Fruit fly (Drosophila melanogaster) whole organism, embryonic: ENCODE results near the gene cue.
A peak's percentile ranks its signal among the peaks of the same experiment; 100 is the strongest.

Experiments
- Antp ChIP-seq: fragments of 200-800 bp; sonication (Bioruptor generic); optimal IDR thresholded peaks from 3 replicates; lab custom pipeline; 2016; ENCODE audit warnings: missing biosample characterization, missing genetic modification characterization
- Atf3 ChIP-seq: fragments of 200-800 bp; sonication (Bioruptor generic); optimal IDR thresholded peaks from 3 replicates; lab custom pipeline; 2016; ENCODE audit warnings: missing biosample characterization, missing genetic modification characterization
- CG10274 ChIP-seq: fragments of 200-800 bp; sonication (Bioruptor generic); optimal IDR thresholded peaks from 3 replicates; lab custom pipeline; 2017; ENCODE audit warnings: missing biosample characterization, mild to moderate bottlenecking, missing genetic modification characterization
- CG13123 ChIP-seq: fragments of 200-800 bp; sonication (Bioruptor generic); optimal IDR thresholded peaks from 2 replicates; lab custom pipeline; 2016; ENCODE audit warnings: missing biosample characterization, missing genetic modification characterization
- CG13894 ChIP-seq: fragments of 200-800 bp; sonication (Bioruptor generic); optimal IDR thresholded peaks from 3 replicates; lab custom pipeline; 2018; ENCODE audit warnings: missing biosample characterization, mild to moderate bottlenecking, missing genetic modification characterization, moderate library complexity
- CG14441 ChIP-seq: fragments of 200-800 bp; sonication (Bioruptor generic); IDR thresholded peaks from 2 replicates; pipeline ENCODE4 v1.3.6; 2022; ENCODE audit warnings: missing biosample characterization, missing genetic modification characterization
- CG1602 ChIP-seq: fragments of 200-800 bp; sonication (Bioruptor generic); optimal IDR thresholded peaks from 3 replicates; lab custom pipeline; 2016; ENCODE audit warnings: missing biosample characterization, missing genetic modification characterization
- CG16779 ChIP-seq: fragments of 200-800 bp; sonication (Bioruptor generic); IDR thresholded peaks from 2 replicates; pipeline ENCODE4 v1.3.6; 2022; ENCODE audit warnings: missing biosample characterization, missing genetic modification characterization
- CG18262 ChIP-seq: fragments of 200-800 bp; optimal IDR thresholded peaks from 3 replicates; lab custom pipeline; 2019; ENCODE audit warnings: missing biosample characterization, mild to moderate bottlenecking, missing genetic modification characterization, moderate library complexity
- CG18476 ChIP-seq: fragments of 200-800 bp; sonication (Bioruptor generic); optimal IDR thresholded peaks from 2 replicates; lab custom pipeline; 2016; ENCODE audit warnings: missing biosample characterization, mild to moderate bottlenecking, missing genetic modification characterization
- CG2889 ChIP-seq: fragments of 200-800 bp; sonication (Bioruptor generic); IDR thresholded peaks from 3 replicates; pipeline ENCODE4 v1.3.6; 2022; ENCODE audit warnings: missing biosample characterization, missing genetic modification characterization
- CG3065 ChIP-seq: fragments of 200-800 bp; sonication (Bioruptor generic); optimal IDR thresholded peaks from 2 replicates; lab custom pipeline; 2016; ENCODE audit warnings: missing biosample characterization, missing genetic modification characterization
- CG3838 ChIP-seq: fragments of 200-800 bp; sonication (Bioruptor generic); optimal IDR thresholded peaks from 3 replicates; lab custom pipeline; 2016; ENCODE audit warnings: missing biosample characterization, missing genetic modification characterization
- CG7372 ChIP-seq: fragments of 200-800 bp; sonication (Bioruptor generic); IDR thresholded peaks from 2 replicates; pipeline ENCODE4 v1.3.6; 2022; ENCODE audit warnings: missing biosample characterization, missing genetic modification characterization
- CG8388 ChIP-seq: fragments of 200-800 bp; sonication (Bioruptor generic); optimal IDR thresholded peaks from 2 replicates; lab custom pipeline; 2019; ENCODE audit warnings: missing biosample characterization, mild to moderate bottlenecking, missing genetic modification characterization, moderate library complexity
- CG9609 ChIP-seq: fragments of 200-800 bp; sonication (Bioruptor generic); optimal IDR thresholded peaks from 3 replicates; lab custom pipeline; 2016; ENCODE audit warnings: missing biosample characterization, missing genetic modification characterization
- CG9876 ChIP-seq: fragments of 200-800 bp; sonication (Bioruptor generic); optimal IDR thresholded peaks from 2 replicates; lab custom pipeline; 2016; ENCODE audit warnings: missing biosample characterization, missing genetic modification characterization
- CTCF ChIP-seq: fragments of 200-800 bp; sonication (Bioruptor generic); optimal IDR thresholded peaks from 2 replicates; lab custom pipeline; 2017; ENCODE audit warnings: missing biosample characterization, mild to moderate bottlenecking, missing genetic modification characterization, moderate library complexity
- D19B ChIP-seq: fragments of 200-800 bp; sonication (Bioruptor generic); optimal IDR thresholded peaks from 2 replicates; lab custom pipeline; 2017; ENCODE audit warnings: missing biosample characterization, mild to moderate bottlenecking, missing genetic modification characterization
- Hr78 ChIP-seq, 2 experiments: fragments of 200-800 bp in 1 of 2; fragments of >200 bp in 1 of 2; sonication (Bioruptor generic) in 1 of 2; optimal IDR thresholded peaks; 2 replicates each; lab custom pipeline; 2017 to 2019; ENCODE audit warnings: missing biosample characterization in 2 of 2, missing genetic modification characterization in 2 of 2, mild to moderate bottlenecking in 1 of 2, moderate library complexity in 1 of 2
- MESR4 ChIP-seq: fragments of 200-800 bp; sonication (Bioruptor generic); optimal IDR thresholded peaks from 2 replicates; lab custom pipeline; 2018; ENCODE audit warnings: missing biosample characterization, mild to moderate bottlenecking, missing genetic modification characterization, moderate library complexity
- Mad ChIP-seq: fragments of 200-800 bp; sonication (Bioruptor generic); optimal IDR thresholded peaks from 2 replicates; lab custom pipeline; 2016; ENCODE audit warnings: missing biosample characterization, missing genetic modification characterization
- NFAT ChIP-seq: fragments of 200-800 bp; sonication (Bioruptor generic); IDR thresholded peaks from 2 replicates; pipeline ENCODE4 v1.3.6; 2022; ENCODE audit warnings: missing biosample characterization, missing genetic modification characterization
- Neu2 ChIP-seq: fragments of 200-800 bp; sonication (Bioruptor generic); optimal IDR thresholded peaks from 3 replicates; lab custom pipeline; 2016; ENCODE audit warnings: missing biosample characterization, missing genetic modification characterization, borderline replicate concordance
- Trl ChIP-seq, 3 experiments: fragments of >200 bp in 2 of 3; fragments of 200-800 bp in 1 of 3; sonication (Bioruptor generic) in 1 of 3; optimal IDR thresholded peaks; 2 replicates in 1 of 3; 3 replicates in 2 of 3; lab custom pipeline; 2016 to 2017; ENCODE audit warnings: missing biosample characterization in 1 of 3, missing genetic modification characterization in 1 of 3
- Vsx1 ChIP-seq: fragments of 200-800 bp; sonication (Bioruptor generic); optimal IDR thresholded peaks from 2 replicates; lab custom pipeline; 2017; ENCODE audit warnings: missing biosample characterization, mild to moderate bottlenecking, missing genetic modification characterization, missing genetic modification reagents
- ab ChIP-seq: fragments of 200-800 bp; sonication (Bioruptor generic); optimal IDR thresholded peaks from 2 replicates; lab custom pipeline; 2016; ENCODE audit warnings: missing biosample characterization, missing genetic modification characterization
- crol ChIP-seq: fragments of 200-800 bp; sonication (Bioruptor generic); IDR thresholded peaks from 2 replicates; pipeline ENCODE4 v1.3.6; 2022; ENCODE audit warnings: missing biosample characterization, missing genetic modification characterization
- crp ChIP-seq, 2 experiments: fragments of 200-800 bp; sonication (Bioruptor generic); optimal IDR thresholded peaks; 2 replicates in 1 of 2; 3 replicates in 1 of 2; lab custom pipeline; 2017; ENCODE audit warnings: missing biosample characterization in 2 of 2, missing genetic modification characterization in 2 of 2, mild to moderate bottlenecking in 1 of 2, moderate library complexity in 1 of 2
- disco-r ChIP-seq: fragments of 200-800 bp; sonication (Bioruptor generic); optimal IDR thresholded peaks from 2 replicates; lab custom pipeline; 2016; ENCODE audit warnings: missing biosample characterization, missing genetic modification characterization
- dmrt99B ChIP-seq: fragments of 200-800 bp; sonication (Bioruptor generic); optimal IDR thresholded peaks from 2 replicates; lab custom pipeline; 2018; ENCODE audit warnings: missing biosample characterization, mild to moderate bottlenecking, missing genetic modification characterization, moderate library complexity
- ems ChIP-seq: fragments of 200-800 bp; sonication (Bioruptor generic); optimal IDR thresholded peaks from 3 replicates; lab custom pipeline; 2016; ENCODE audit warnings: missing biosample characterization, missing genetic modification characterization
- fd64A ChIP-seq: fragments of 200-800 bp; sonication (Bioruptor generic); optimal IDR thresholded peaks from 3 replicates; lab custom pipeline; 2018; ENCODE audit warnings: missing biosample characterization, mild to moderate bottlenecking, missing genetic modification characterization
- fru ChIP-seq: fragments of >200 bp; optimal IDR thresholded peaks from 2 replicates; lab custom pipeline; 2017
- grau ChIP-seq: fragments of 200-800 bp; optimal IDR thresholded peaks from 3 replicates; lab custom pipeline; 2019; ENCODE audit warnings: missing biosample characterization, mild to moderate bottlenecking, missing genetic modification characterization, moderate library complexity
- ham ChIP-seq: fragments of 200-800 bp; sonication (Bioruptor generic); IDR thresholded peaks from 2 replicates; pipeline ENCODE4 v1.3.6; 2022; ENCODE audit warnings: missing biosample characterization, missing genetic modification characterization
- hb ChIP-seq: fragments of 200-800 bp; sonication (Bioruptor generic); IDR thresholded peaks from 3 replicates; pipeline ENCODE4 v1.3.6; 2022; ENCODE audit warnings: missing biosample characterization, missing genetic modification characterization; ENCODE audit not compliant: partially characterized antibody
- knrl ChIP-seq: fragments of 200-800 bp; sonication (Bioruptor generic); IDR thresholded peaks from 3 replicates; pipeline ENCODE4 v1.3.6; 2022; ENCODE audit warnings: missing biosample characterization, missing genetic modification characterization; ENCODE audit not compliant: partially characterized antibody
- lbe ChIP-seq: fragments of 200-800 bp; sonication (Bioruptor generic); optimal IDR thresholded peaks from 2 replicates; lab custom pipeline; 2016; ENCODE audit warnings: missing biosample characterization, mild to moderate bottlenecking, missing genetic modification characterization
- lilli ChIP-seq: fragments of 200-800 bp; sonication (Bioruptor generic); optimal IDR thresholded peaks from 3 replicates; lab custom pipeline; 2016; ENCODE audit warnings: missing biosample characterization, missing genetic modification characterization
- lola ChIP-seq, 3 experiments: fragments of >200 bp in 2 of 3; fragments of 200-800 bp in 1 of 3; sonication (Bioruptor generic) in 1 of 3; optimal IDR thresholded peaks; 2 replicates each; lab custom pipeline; 2017 to 2019; ENCODE audit warnings: missing biosample characterization in 3 of 3, missing genetic modification characterization in 3 of 3, mild to moderate bottlenecking in 1 of 3, moderate library complexity in 1 of 3
- nau ChIP-seq: fragments of 200-800 bp; sonication (Bioruptor generic); optimal IDR thresholded peaks from 3 replicates; lab custom pipeline; 2017; ENCODE audit warnings: missing biosample characterization, mild to moderate bottlenecking, missing genetic modification characterization, missing genetic modification reagents
- pfk ChIP-seq: fragments of 200-800 bp; sonication (Bioruptor generic); optimal IDR thresholded peaks from 2 replicates; lab custom pipeline; 2018; ENCODE audit warnings: missing biosample characterization, mild to moderate bottlenecking, missing genetic modification characterization, moderate library complexity
- run ChIP-seq: fragments of 200-800 bp; sonication (Bioruptor generic); optimal IDR thresholded peaks from 3 replicates; lab custom pipeline; 2018; ENCODE audit warnings: missing biosample characterization, mild to moderate bottlenecking, missing genetic modification characterization
- salm ChIP-seq: fragments of 200-800 bp; sonication (Bioruptor generic); optimal IDR thresholded peaks from 2 replicates; lab custom pipeline; 2018; ENCODE audit warnings: missing biosample characterization, mild to moderate bottlenecking, missing genetic modification characterization
- stc ChIP-seq: fragments of 200-800 bp; sonication (Bioruptor generic); IDR thresholded peaks from 2 replicates; pipeline ENCODE4 v1.3.6; 2022; ENCODE audit warnings: missing biosample characterization, missing genetic modification characterization
- stwl ChIP-seq: fragments of 200-800 bp; sonication (Bioruptor generic); optimal IDR thresholded peaks from 3 replicates; lab custom pipeline; 2018; ENCODE audit warnings: missing biosample characterization, mild to moderate bottlenecking, missing genetic modification characterization, moderate library complexity
- wor ChIP-seq: fragments of 200-800 bp; sonication (Bioruptor generic); IDR thresholded peaks from 2 replicates; pipeline ENCODE4 v1.3.6; 2022; ENCODE audit warnings: missing biosample characterization, missing genetic modification characterization

The cue gene

DNA sequence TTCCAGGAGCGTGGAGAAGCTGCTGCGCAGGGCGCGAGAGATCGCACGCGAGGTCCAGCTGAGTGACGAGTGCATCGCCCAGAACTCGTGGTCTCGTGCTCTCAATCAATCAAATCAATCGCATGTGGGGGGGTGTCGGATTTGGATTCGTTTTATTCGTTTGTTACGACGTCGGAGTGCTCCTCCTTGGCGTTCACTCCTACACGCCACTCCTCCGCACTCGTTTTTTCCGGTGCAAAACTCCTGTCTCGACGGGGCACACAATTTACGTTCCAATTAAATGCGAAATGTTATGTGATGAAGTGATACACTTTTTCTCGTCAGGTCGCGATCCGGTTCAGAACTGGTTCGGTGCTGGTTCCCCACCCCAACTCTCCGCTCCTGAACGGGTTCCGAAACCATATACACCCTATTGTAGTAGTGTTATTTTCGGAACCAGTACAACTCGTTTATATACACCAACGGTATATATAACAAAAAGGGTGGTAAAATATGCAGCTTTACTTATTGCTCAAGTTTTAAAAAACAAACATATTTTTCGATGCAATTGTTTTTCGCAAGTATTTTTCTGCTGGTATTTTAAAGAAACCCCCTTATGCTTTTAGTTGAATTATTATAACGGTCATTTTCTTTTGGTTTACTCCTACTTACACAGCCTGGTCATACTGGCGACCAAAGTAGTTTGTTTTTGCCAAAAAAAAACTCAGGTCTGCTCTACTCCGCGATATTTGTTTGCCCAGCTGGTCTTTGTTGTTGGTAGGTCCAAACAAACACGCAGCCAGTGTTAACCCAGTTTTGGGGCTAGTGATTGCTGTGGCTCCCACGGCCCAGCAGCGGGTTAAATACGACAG lies 19.6 kb upstream of the cue start, which contains the start of the genes CG12091 and pns (continued):
- TF ChIP-seq Mad (peak; percentile 45), CG13894 (tag; lab: Kevin White, UChicago) (no peak), CG3065 (peak; percentile 35), stwl (tag; lab: Kevin White, UChicago) (peak; percentile 67), CG16779 (no peak), Hr78 (GFP tag; optimal IDR thresholded peaks at IDR 0.05; lab: Kevin White, UChicago) (peak in 1 of 2 experiments; percentile 61), CG9609 (GFP tag; lab: Kevin White, UChicago) (peak; percentile 65), lilli (GFP tag; lab: Kevin White, UChicago) (peak; percentile 77), Vsx1 (GFP tag; lab: Kevin White, UChicago) (no peak), run (peak; percentile 62), Atf3 (GFP tag; lab: Kevin White, UChicago) (peak; percentile 41), CG3838 (GFP tag; lab: Kevin White, UChicago) (peak; percentile 48), Trl (optimal IDR thresholded peaks at IDR 0.05; lab: Kevin White, UChicago) (no peak), Trl (GFP tag; optimal IDR thresholded peaks at IDR 0.05; lab: Kevin White, UChicago) (peak; percentile 51), salm (tag; lab: Kevin White, UChicago) (peak; percentile 27), CG7372 (GFP tag; lab: Robert Waterston, UW) (peak; percentile 60; the same call in 1 of the 2 replicates), lola (GFP tag; optimal IDR thresholded peaks at IDR 0.05; lab: Kevin White, UChicago) (peak in 1 of 3 experiments; percentile 60), CG13123 (GFP tag; lab: Kevin White, UChicago) (peak; percentile 46), hb (no peak), CG10274 (GFP tag; lab: Kevin White, UChicago) (no peak), crp (GFP tag; optimal IDR thresholded peaks at IDR 0.05; lab: Kevin White, UChicago) (peak in 1 of 2 experiments; percentile 47), pfk (GFP tag; lab: Kevin White, UChicago) (peak; percentile 11), fd64A (no peak), NFAT (peak; percentile 54), lbe (GFP tag; lab: Kevin White, UChicago) (peak; percentile 59), knrl (peak; percentile 81), CG18476 (GFP tag; lab: Kevin White, UChicago) (peak; percentile 27), stc (GFP tag; lab: Robert Waterston, UW) (0 out of 2 replicates have a peak, but pooled peaks have one; percentile 43), grau (tag; lab: Kevin White, UChicago) (peak; percentile 67), ab (GFP tag; lab: Kevin White, UChicago) (no peak), ems (GFP tag; lab: Kevin White, UChicago) (peak; percentile 71), fru (no peak), Antp (peak; percentile 79), CTCF (GFP tag; lab: Kevin White, UChicago) (no peak), CG14441 (GFP tag; lab: Robert Waterston, UW) (peak; percentile 71), nau (GFP tag; lab: Kevin White, UChicago) (no peak), disco-r (GFP tag; lab: Kevin White, UChicago) (peak; percentile 16), D19B (GFP tag; lab: Kevin White, UChicago) (peak; percentile 23), MESR4 (peak; percentile 93), crol (GFP tag; lab: Robert Waterston, UW) (no peak; the same call in 1 of the 2 replicates), CG1602 (GFP tag; lab: Kevin White, UChicago) (peak; percentile 41), CG18262 (peak; percentile 68), wor (GFP tag; lab: Robert Waterston, UW) (peak; percentile 58), ham (no peak), Neu2 (GFP tag; lab: Kevin White, UChicago) (peak; percentile 14), dmrt99B (no peak), CG9876 (GFP tag; lab: Kevin White, UChicago) (peak; percentile 64), CG8388 (GFP tag; lab: Kevin White, UChicago) (peak; percentile 42), CG2889 (GFP tag; lab: Robert Waterston, UW) (peak; percentile 60; the same call in 2 of the 3 replicates)
